Fruit fly (Drosophila melanogaster) whole organism: ENCODE results near the gene Jasper.

Experiments used
- CG8478 ChIP-seq: fragments of >200 bp; optimal IDR thresholded peaks from 2 replicates; lab custom pipeline; 2018; ENCODE audit warnings: inconsistent platforms
- Dll ChIP-seq: fragments of >200 bp; optimal IDR thresholded peaks from 2 replicates; lab custom pipeline; 2017
- EcR ChIP-seq, 2 experiments: fragments of >200 bp; optimal IDR thresholded peaks; 2 replicates each; lab custom pipeline; 2017; ENCODE audit warnings: missing biosample characterization in 2 of 2, missing genetic modification characterization in 2 of 2, missing genetic modification reagents in 2 of 2
- pan ChIP-seq: fragments of >200 bp; optimal IDR thresholded peaks from 2 replicates; lab custom pipeline; 2017
- psq ChIP-seq: fragments of >200 bp; optimal IDR thresholded peaks from 2 replicates; lab custom pipeline; 2017
- usp ChIP-seq: fragments of >200 bp; optimal IDR thresholded peaks from 2 replicates; lab custom pipeline; 2017; ENCODE audit warnings: missing biosample characterization, missing genetic modification characterization, mixed read lengths

Gene Jasper

DNA sequence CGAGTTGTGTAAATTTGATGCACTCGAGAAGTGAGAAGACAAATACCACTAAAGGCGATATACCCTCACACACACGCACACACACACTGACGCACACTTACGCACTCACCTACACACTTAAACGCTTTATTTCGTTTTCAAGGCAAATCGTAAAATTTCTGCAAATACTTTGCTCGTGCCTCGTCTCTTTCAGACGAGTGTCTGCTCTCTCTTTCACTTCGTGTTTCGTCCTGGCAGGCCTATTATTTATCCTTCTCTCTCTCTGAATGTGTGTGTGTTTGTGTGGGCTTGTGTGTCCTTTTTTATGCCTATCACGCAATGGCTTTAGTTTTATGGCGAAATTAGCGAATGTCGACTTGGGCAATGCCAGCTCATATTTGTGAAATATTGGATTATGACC, 45.9 kb downstream of the Jasper start:
- TF ChIP-seq usp (GFP tag; lab: Kevin White, UChicago), result no peak
- TF ChIP-seq CG8478 (lab: Kevin White, UChicago), result no peak
- TF ChIP-seq Dll (lab: Kevin White, UChicago), result no peak
- TF ChIP-seq psq, result no peak
- no peak for TF ChIP-seq pan (lab: Kevin White, UChicago)
- TF ChIP-seq EcR (GFP tag; optimal IDR thresholded peaks at IDR 0.05; lab: Kevin White, UChicago), result no peak

- peak; percentile 98 for TF ChIP-seq Dll (lab: Kevin White, UChicago)
- no peak for TF ChIP-seq pan (lab: Kevin White, UChicago)
Measured at dm6 chr3R:30099341-30099871, 47.1 kb downstream of the Jasper start.

DNA sequence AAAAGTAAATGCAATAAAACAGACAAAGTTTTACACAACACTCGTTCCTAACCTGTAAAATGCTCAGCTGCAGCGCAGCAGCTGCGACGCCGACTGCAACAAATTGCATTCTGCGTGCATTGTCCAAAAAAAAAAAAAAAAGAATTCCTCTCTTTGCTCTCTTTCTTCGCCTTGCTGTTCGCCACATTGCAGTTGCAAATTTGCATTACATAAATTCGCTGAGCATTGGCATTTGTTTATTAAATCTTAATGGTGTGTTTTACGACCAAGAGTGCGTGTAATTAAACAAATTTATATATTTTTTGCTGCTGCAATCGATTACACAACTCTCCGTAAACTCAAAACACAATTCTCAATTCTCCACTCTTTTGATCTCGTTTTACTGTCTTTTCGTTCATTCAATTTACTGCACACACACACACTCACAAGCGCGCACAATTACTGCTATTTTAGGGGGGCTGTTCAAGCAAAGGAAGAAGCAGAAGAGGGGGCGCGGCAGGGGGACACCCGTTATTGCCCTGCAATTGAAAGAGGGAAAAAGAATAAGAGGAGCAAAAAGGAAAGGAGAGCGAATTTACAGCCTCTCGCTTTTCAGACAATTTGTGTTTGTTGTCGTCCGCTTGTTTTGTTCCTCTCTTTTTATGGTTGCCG, 48.1 kb downstream of the Jasper start:
- no peak for TF ChIP-seq CG8478 (lab: Kevin White, UChicago)
- no peak for TF ChIP-seq pan (lab: Kevin White, UChicago)
- TF ChIP-seq usp (GFP tag; lab: Kevin White, UChicago), result no peak

DNA sequence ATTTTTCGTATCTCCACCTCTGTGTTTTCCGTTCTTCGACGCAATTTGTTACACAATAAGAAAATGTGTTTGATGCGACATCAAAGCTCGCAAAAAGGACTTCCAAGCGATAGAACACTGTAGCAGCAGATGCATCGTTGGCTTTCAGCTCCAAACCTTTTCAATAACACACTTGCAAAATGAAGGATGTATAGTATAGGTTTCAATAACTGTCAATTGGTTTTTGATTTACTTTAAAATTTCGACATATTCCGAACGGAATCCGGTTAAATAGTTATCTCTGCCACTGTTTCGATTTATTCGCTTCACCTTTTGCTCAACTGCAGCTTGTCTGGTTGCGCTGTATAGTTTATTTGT, 48.6 kb downstream of the Jasper start:
- TF ChIP-seq usp (GFP tag; lab: Kevin White, UChicago), result no peak
- no peak for TF ChIP-seq CG8478 (lab: Kevin White, UChicago)
- no peak for TF ChIP-seq EcR (GFP tag; optimal IDR thresholded peaks at IDR 0.05; lab: Kevin White, UChicago)
- TF ChIP-seq pan (lab: Kevin White, UChicago), result no peak
- TF ChIP-seq psq, result no peak
- no peak for TF ChIP-seq Dll (lab: Kevin White, UChicago)

DNA sequence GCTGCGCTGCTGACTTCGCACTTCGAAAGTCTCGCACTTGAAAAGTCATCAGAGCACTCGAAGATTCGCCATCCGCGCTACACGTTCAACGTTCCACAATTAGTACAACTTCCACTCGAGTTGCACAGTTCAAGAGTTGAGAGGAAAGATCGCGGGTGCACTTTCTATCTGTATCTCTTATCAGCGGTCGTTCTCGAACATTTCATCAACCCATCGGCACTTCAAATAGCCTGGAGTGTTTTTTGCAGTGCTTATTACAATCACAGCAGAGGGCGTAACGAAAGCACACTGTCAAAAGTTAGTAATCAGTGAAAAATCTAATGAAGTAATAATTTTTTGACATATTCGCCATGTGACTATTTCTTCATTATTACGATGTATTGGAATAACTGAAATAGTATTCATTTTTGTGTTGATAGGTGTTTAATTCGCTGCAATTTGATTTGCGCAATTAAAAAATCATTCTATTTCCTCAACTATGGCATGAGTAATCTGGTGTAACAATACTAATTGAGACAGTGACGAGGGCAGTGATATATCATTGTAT, 49.1 kb downstream of the Jasper start:
- TF ChIP-seq pan (lab: Kevin White, UChicago) (no peak), EcR (GFP tag; optimal IDR thresholded peaks at IDR 0.05; lab: Kevin White, UChicago) (no peak)

DNA sequence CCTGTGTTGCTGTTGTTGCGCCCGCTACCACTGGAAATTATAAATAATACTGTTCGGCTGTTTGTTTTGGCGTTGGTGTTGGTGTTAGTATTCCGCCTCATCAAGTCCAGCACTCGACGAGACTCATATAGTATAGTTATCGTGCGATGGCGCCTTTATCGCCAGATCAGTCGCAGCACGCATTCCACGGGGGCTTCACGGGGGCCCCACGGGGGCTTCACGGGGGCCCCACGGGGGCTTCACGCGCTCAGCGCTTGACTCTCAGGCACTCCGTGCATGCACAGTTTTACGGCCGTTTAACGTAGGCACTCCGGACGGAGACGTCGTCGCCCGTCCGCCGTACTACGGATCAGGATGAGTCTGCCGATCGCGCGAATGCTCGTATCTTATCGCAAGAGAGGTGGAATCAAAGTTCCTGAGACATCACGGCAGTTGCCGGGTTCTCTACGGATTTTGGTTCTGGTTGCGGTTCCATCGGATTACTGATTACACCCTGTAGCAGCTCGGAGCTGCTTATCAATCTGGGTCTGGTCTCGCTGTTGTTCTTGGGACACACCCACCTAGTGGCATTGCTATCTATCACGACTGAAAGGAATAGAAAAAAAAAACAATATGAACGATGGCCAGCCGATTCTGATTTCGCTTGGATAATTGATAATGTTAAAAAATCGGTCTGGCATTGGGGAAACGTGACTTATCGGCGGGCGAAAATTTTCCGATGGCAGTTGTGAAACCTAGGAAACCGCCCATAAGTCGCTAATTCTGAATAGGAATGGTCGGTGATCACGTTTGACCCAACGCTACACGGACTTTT, 50.7 kb downstream of the Jasper start:
- TF ChIP-seq Dll (lab: Kevin White, UChicago) (no peak), EcR (GFP tag; optimal IDR thresholded peaks at IDR 0.05; lab: Kevin White, UChicago) (no peak), pan (lab: Kevin White, UChicago) (no peak), CG8478 (lab: Kevin White, UChicago) (no peak), usp (GFP tag; lab: Kevin White, UChicago) (no peak), psq (no peak)
